Fruit fly (Drosophila melanogaster) whole organism, embryonic: ENCODE results near the gene CG1309.

Experiments used
- Abd-B ChIP-seq: fragments of 200-800 bp; sonication (Bioruptor generic); optimal IDR thresholded peaks from 2 replicates; lab custom pipeline; 2018; ENCODE audit warnings: missing biosample characterization, mild to moderate bottlenecking, missing genetic modification characterization, moderate library complexity
- Atf3 ChIP-seq: fragments of 200-800 bp; sonication (Bioruptor generic); optimal IDR thresholded peaks from 3 replicates; lab custom pipeline; 2016; ENCODE audit warnings: missing biosample characterization, missing genetic modification characterization
- CG10654 ChIP-seq: fragments of 200-800 bp; sonication (Bioruptor generic); optimal IDR thresholded peaks from 2 replicates; lab custom pipeline; 2016; ENCODE audit warnings: missing biosample characterization, missing genetic modification characterization
- CG12391 ChIP-seq: fragments of 200-800 bp; sonication (Bioruptor generic); optimal IDR thresholded peaks from 3 replicates; lab custom pipeline; 2018; ENCODE audit warnings: missing biosample characterization, mild to moderate bottlenecking, missing genetic modification characterization, moderate library complexity
- CG13894 ChIP-seq: fragments of 200-800 bp; sonication (Bioruptor generic); optimal IDR thresholded peaks from 3 replicates; lab custom pipeline; 2018; ENCODE audit warnings: missing biosample characterization, mild to moderate bottlenecking, missing genetic modification characterization, moderate library complexity
- CG14860 ChIP-seq: fragments of 200-800 bp; sonication (Bioruptor generic); IDR thresholded peaks from 3 replicates; pipeline ENCODE4 v1.3.6; 2022; ENCODE audit warnings: missing biosample characterization, missing genetic modification characterization; ENCODE audit not compliant: partially characterized antibody
- CG15601 ChIP-seq: fragments of 200-800 bp; sonication (Bioruptor generic); optimal IDR thresholded peaks from 3 replicates; lab custom pipeline; 2019; ENCODE audit warnings: missing biosample characterization, mild to moderate bottlenecking, missing genetic modification characterization, moderate library complexity
- CG1832 ChIP-seq: fragments of 200-800 bp; sonication (Bioruptor generic); optimal IDR thresholded peaks from 2 replicates; lab custom pipeline; 2017; ENCODE audit warnings: missing biosample characterization, mild to moderate bottlenecking, missing genetic modification characterization, inconsistent platforms
- CG2129 ChIP-seq: fragments of 200-800 bp; sonication (Bioruptor generic); IDR thresholded peaks from 2 replicates; pipeline ENCODE4 v1.3.6; 2022; ENCODE audit warnings: missing biosample characterization, missing genetic modification characterization; ENCODE audit not compliant: partially characterized antibody
- CG31441 ChIP-seq: fragments of 200-800 bp; sonication (Bioruptor generic); IDR thresholded peaks from 2 replicates; pipeline ENCODE4 v1.3.6; 2022; ENCODE audit warnings: missing biosample characterization, missing genetic modification characterization
- CG32767 ChIP-seq: fragments of 200-800 bp; sonication (Bioruptor generic); IDR thresholded peaks from 2 replicates; pipeline ENCODE4 v1.3.6; 2022; ENCODE audit warnings: missing biosample characterization, missing genetic modification characterization
- CG42726 ChIP-seq: fragments of 200-800 bp; sonication (Bioruptor generic); IDR thresholded peaks from 2 replicates; pipeline ENCODE4 v1.3.6; 2022; ENCODE audit warnings: missing biosample characterization, missing genetic modification characterization; ENCODE audit not compliant: partially characterized antibody
- CG4424 ChIP-seq: fragments of 200-800 bp; sonication (Bioruptor generic); optimal IDR thresholded peaks from 3 replicates; lab custom pipeline; 2016; ENCODE audit warnings: missing biosample characterization, missing genetic modification characterization
- CG7357 ChIP-seq: fragments of 200-800 bp; sonication (Bioruptor generic); IDR thresholded peaks from 3 replicates; pipeline ENCODE4 v1.3.6; 2022; ENCODE audit warnings: missing biosample characterization, missing genetic modification characterization
- CG7928 ChIP-seq: fragments of 200-800 bp; sonication (Bioruptor generic); optimal IDR thresholded peaks from 2 replicates; lab custom pipeline; 2017; ENCODE audit warnings: missing biosample characterization, mild to moderate bottlenecking, missing genetic modification characterization
- CG8388 ChIP-seq: fragments of 200-800 bp; sonication (Bioruptor generic); optimal IDR thresholded peaks from 2 replicates; lab custom pipeline; 2019; ENCODE audit warnings: missing biosample characterization, mild to moderate bottlenecking, missing genetic modification characterization, moderate library complexity
- CG8478 ChIP-seq: fragments of >200 bp; optimal IDR thresholded peaks from 2 replicates; lab custom pipeline; 2018
- D ChIP-seq, 2 experiments: fragments of 200-800 bp in 1 of 2; fragments of >200 bp in 1 of 2; sonication (Bioruptor generic) in 1 of 2; optimal IDR thresholded peaks; 2 replicates in 1 of 2; 3 replicates in 1 of 2; lab custom pipeline; 2017; ENCODE audit warnings: mild to moderate bottlenecking in 1 of 2, missing biosample characterization in 1 of 2, missing genetic modification characterization in 1 of 2, missing genetic modification reagents in 1 of 2
- Doc3 ChIP-seq: fragments of 200-800 bp; sonication (Bioruptor generic); IDR thresholded peaks from 3 replicates; pipeline ENCODE4 v1.3.6; 2022; ENCODE audit warnings: missing biosample characterization, missing genetic modification characterization; ENCODE audit not compliant: partially characterized antibody
- Eip74EF ChIP-seq, 2 experiments: fragments of 200-800 bp in 1 of 2; fragments of >200 bp in 1 of 2; sonication (Bioruptor generic) in 1 of 2; optimal IDR thresholded peaks; 2 replicates each; lab custom pipeline; 2017 to 2019; ENCODE audit warnings: missing biosample characterization in 2 of 2, missing genetic modification characterization in 2 of 2, mild to moderate bottlenecking in 1 of 2, moderate library complexity in 1 of 2
- HLH4C ChIP-seq: fragments of 200-800 bp; sonication (Bioruptor generic); IDR thresholded peaks from 3 replicates; pipeline ENCODE4 v1.3.6; 2022; ENCODE audit warnings: missing biosample characterization, missing genetic modification characterization; ENCODE audit not compliant: partially characterized antibody
- Hey ChIP-seq: fragments of 200-800 bp; sonication (Bioruptor generic); optimal IDR thresholded peaks from 3 replicates; lab custom pipeline; 2018; ENCODE audit warnings: missing biosample characterization, mild to moderate bottlenecking, missing genetic modification characterization
- Hmx ChIP-seq: fragments of 200-800 bp; sonication (Bioruptor generic); optimal IDR thresholded peaks from 2 replicates; lab custom pipeline; 2016; ENCODE audit warnings: missing biosample characterization, missing genetic modification characterization
- Jarid2 ChIP-seq: fragments of 200-800 bp; sonication (Bioruptor generic); optimal IDR thresholded peaks from 3 replicates; lab custom pipeline; 2017; ENCODE audit warnings: mild to moderate bottlenecking, missing biosample characterization, missing genetic modification reagents, missing genetic modification characterization
- Lhr ChIP-seq: fragments of 200-800 bp; sonication (Bioruptor generic); optimal IDR thresholded peaks from 3 replicates; lab custom pipeline; 2017; ENCODE audit warnings: mild to moderate bottlenecking, missing biosample characterization, missing genetic modification reagents, missing genetic modification characterization
- Mad ChIP-seq: fragments of 200-800 bp; sonication (Bioruptor generic); optimal IDR thresholded peaks from 2 replicates; lab custom pipeline; 2016; ENCODE audit warnings: missing biosample characterization, missing genetic modification characterization
- Max ChIP-seq: fragments of 200-800 bp; sonication (Bioruptor generic); optimal IDR thresholded peaks from 2 replicates; lab custom pipeline; 2016; ENCODE audit warnings: missing biosample characterization, mild to moderate bottlenecking, missing genetic modification characterization
- Med ChIP-seq: fragments of 200-800 bp; sonication (Bioruptor generic); peaks from one replicate; lab custom pipeline; 2016; ENCODE audit warnings: missing biosample characterization, missing genetic modification characterization, mild to moderate bottlenecking, inconsistent platforms, moderate library complexity
- Scr ChIP-seq: fragments of 200-800 bp; sonication (Bioruptor generic); IDR thresholded peaks from 2 replicates; pipeline ENCODE4 v1.3.6; 2022; ENCODE audit warnings: missing biosample characterization, missing genetic modification characterization; ENCODE audit not compliant: partially characterized antibody
- Sry-δ ChIP-seq: fragments of 200-800 bp; sonication (Bioruptor generic); optimal IDR thresholded peaks from 2 replicates; lab custom pipeline; 2016; ENCODE audit warnings: missing biosample characterization, missing genetic modification characterization
- bbx ChIP-seq: fragments of 200-800 bp; sonication (Bioruptor generic); IDR thresholded peaks from 2 replicates; pipeline ENCODE4 v1.3.6; 2022; ENCODE audit warnings: missing biosample characterization, missing genetic modification characterization; ENCODE audit not compliant: partially characterized antibody
- cad ChIP-seq: fragments of >200 bp; optimal IDR thresholded peaks from 2 replicates; lab custom pipeline; 2017; ENCODE audit warnings: missing biosample characterization, missing genetic modification characterization
- fru ChIP-seq: fragments of >200 bp; optimal IDR thresholded peaks from 2 replicates; lab custom pipeline; 2017
- gfzf ChIP-seq: fragments of 200-800 bp; sonication (Bioruptor generic); optimal IDR thresholded peaks from 2 replicates; lab custom pipeline; 2016; ENCODE audit warnings: missing biosample characterization, mild to moderate bottlenecking, missing genetic modification characterization, moderate library complexity
- grau ChIP-seq: fragments of 200-800 bp; optimal IDR thresholded peaks from 3 replicates; lab custom pipeline; 2019; ENCODE audit warnings: missing biosample characterization, mild to moderate bottlenecking, missing genetic modification characterization, moderate library complexity
- hb ChIP-seq: fragments of 200-800 bp; sonication (Bioruptor generic); IDR thresholded peaks from 3 replicates; pipeline ENCODE4 v1.3.6; 2022; ENCODE audit warnings: missing biosample characterization, missing genetic modification characterization; ENCODE audit not compliant: partially characterized antibody
- ind ChIP-seq: fragments of 200-800 bp; sonication (Bioruptor generic); optimal IDR thresholded peaks from 3 replicates; lab custom pipeline; 2016; ENCODE audit warnings: missing biosample characterization, missing genetic modification characterization
- lbe ChIP-seq: fragments of 200-800 bp; sonication (Bioruptor generic); optimal IDR thresholded peaks from 2 replicates; lab custom pipeline; 2016; ENCODE audit warnings: missing biosample characterization, mild to moderate bottlenecking, missing genetic modification characterization
- lola ChIP-seq, 3 experiments: fragments of >200 bp in 2 of 3; fragments of 200-800 bp in 1 of 3; sonication (Bioruptor generic) in 1 of 3; optimal IDR thresholded peaks; 2 replicates each; lab custom pipeline; 2017 to 2019; ENCODE audit warnings: missing biosample characterization in 3 of 3, missing genetic modification characterization in 3 of 3, mild to moderate bottlenecking in 1 of 3, moderate library complexity in 1 of 3
- mirr ChIP-seq: fragments of 200-800 bp; sonication (Bioruptor generic); optimal IDR thresholded peaks from 3 replicates; lab custom pipeline; 2018; ENCODE audit warnings: missing biosample characterization, mild to moderate bottlenecking, missing genetic modification characterization
- nmo ChIP-seq: fragments of 200-800 bp; sonication (Bioruptor generic); optimal IDR thresholded peaks from 2 replicates; lab custom pipeline; 2018; ENCODE audit warnings: missing biosample characterization, mild to moderate bottlenecking, missing genetic modification characterization, moderate library complexity
- psq ChIP-seq: fragments of 200-800 bp; sonication (Bioruptor generic); optimal IDR thresholded peaks from 2 replicates; lab custom pipeline; 2017; ENCODE audit warnings: missing biosample characterization, missing genetic modification characterization
- schlank ChIP-seq: fragments of 200-800 bp; sonication (Bioruptor generic); optimal IDR thresholded peaks from 2 replicates; lab custom pipeline; 2018; ENCODE audit warnings: missing biosample characterization, mild to moderate bottlenecking, missing genetic modification characterization
- sisA ChIP-seq: fragments of 200-800 bp; sonication (Bioruptor generic); IDR thresholded peaks from 2 replicates; pipeline ENCODE4 v1.3.6; 2022; ENCODE audit warnings: missing biosample characterization, missing genetic modification characterization
- sna ChIP-seq: fragments of 200-800 bp; sonication (Bioruptor generic); IDR thresholded peaks from 2 replicates; pipeline ENCODE4 v1.3.6; 2022; ENCODE audit warnings: missing biosample characterization, missing genetic modification characterization; ENCODE audit not compliant: partially characterized antibody
- tin ChIP-seq: fragments of 200-800 bp; sonication (Bioruptor generic); optimal IDR thresholded peaks from 3 replicates; lab custom pipeline; 2016; ENCODE audit warnings: missing biosample characterization, missing genetic modification characterization
- tll ChIP-seq, 2 experiments: fragments of 200-800 bp in 1 of 2; fragments of >200 bp in 1 of 2; sonication (Bioruptor generic) in 1 of 2; optimal IDR thresholded peaks; 2 replicates each; lab custom pipeline; 2017 to 2019; ENCODE audit warnings: missing biosample characterization in 2 of 2, missing genetic modification characterization in 2 of 2, mild to moderate bottlenecking in 1 of 2, moderate library complexity in 1 of 2
- unc-4 ChIP-seq: fragments of 200-800 bp; sonication (Bioruptor generic); IDR thresholded peaks from 2 replicates; pipeline ENCODE4 v1.3.6; 2022; ENCODE audit warnings: missing biosample characterization, missing genetic modification characterization; ENCODE audit not compliant: partially characterized antibody

The CG1309 gene

DNA sequence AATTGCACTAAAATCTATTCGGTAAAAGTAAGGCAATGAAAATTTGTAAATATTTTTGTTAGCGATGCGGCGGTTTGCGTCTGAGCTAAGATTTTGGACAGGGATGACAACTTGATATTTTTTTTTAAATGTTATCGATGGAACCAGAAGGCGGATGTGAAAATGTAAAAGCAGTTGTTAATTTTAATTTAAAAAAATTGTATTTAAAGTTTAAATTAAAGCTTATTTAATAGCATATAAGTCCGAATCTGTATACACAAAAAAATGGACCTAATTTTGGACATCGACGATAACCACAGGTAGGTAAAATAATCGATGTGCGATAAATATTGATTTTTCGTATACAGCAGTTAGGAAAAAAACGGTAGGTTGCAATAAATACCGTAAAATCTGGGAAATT, 3.2 kb downstream of the CG1309 start, which contains the start of the genes CG11586 and VhaM9.7-a (continued):
- peak; percentile 31 for TF ChIP-seq Lhr (GFP tag; lab: Kevin White, UChicago)
- no peak for TF ChIP-seq cad (GFP tag; lab: Kevin White, UChicago)
- TF ChIP-seq gfzf (GFP tag; lab: Kevin White, UChicago) = peak; percentile 56
- peak in 1 of 3 experiments; percentile 11 for TF ChIP-seq lola (GFP tag; optimal IDR thresholded peaks at IDR 0.05; lab: Kevin White, UChicago)
- TF ChIP-seq CG8478 (lab: Kevin White, UChicago) = no peak
- no peak for TF ChIP-seq fru (lab: Kevin White, UChicago)
- no peak for TF ChIP-seq schlank
- TF ChIP-seq CG8388 (GFP tag; lab: Kevin White, UChicago) = peak; percentile 20
- no peak for TF ChIP-seq Hey (tag; lab: Kevin White, UChicago)
- no peak for TF ChIP-seq D (optimal IDR thresholded peaks at IDR 0.05; lab: Kevin White, UChicago)
- TF ChIP-seq D (GFP tag; optimal IDR thresholded peaks at IDR 0.05; lab: Kevin White, UChicago) = no peak
- peak; percentile 25 for TF ChIP-seq Max (GFP tag; lab: Kevin White, UChicago)
- TF ChIP-seq CG15601 (tag; lab: Kevin White, UChicago) = peak; percentile 40
- peak; percentile 26 for TF ChIP-seq tin (GFP tag; lab: Kevin White, UChicago)
- no peak for TF ChIP-seq CG13894 (tag; lab: Kevin White, UChicago)
- TF ChIP-seq CG4424 (GFP tag; lab: Kevin White, UChicago) = peak; percentile 19
- no peak for TF ChIP-seq tll (GFP tag; optimal IDR thresholded peaks at IDR 0.05; lab: Kevin White, UChicago)
- TF ChIP-seq psq (GFP tag; lab: Kevin White, UChicago) = no peak
- no peak for TF ChIP-seq mirr (GFP tag; lab: Kevin White, UChicago)
- TF ChIP-seq Med (GFP tag; lab: Kevin White, UChicago) = peak; percentile 55
- 0 out of 2 replicates have a peak, but pooled peaks have one; percentile 22 for TF ChIP-seq CG31441
- TF ChIP-seq sna (GFP tag; lab: Robert Waterston, UW) = peak; percentile 68
- no peak for TF ChIP-seq CG10654 (GFP tag; lab: Kevin White, UChicago)
- peak; percentile 53 for TF ChIP-seq lbe (GFP tag; lab: Kevin White, UChicago)
- TF ChIP-seq nmo = peak; percentile 50
- peak; percentile 37; the same call in 1 of the 2 replicates for TF ChIP-seq CG2129 (GFP tag; lab: Robert Waterston, UW)
- TF ChIP-seq Hmx (GFP tag; lab: Kevin White, UChicago) = no peak
- 0 out of 2 replicates have a peak, but pooled peaks have one; percentile 9 for TF ChIP-seq bbx
- peak in 1 of 2 experiments; percentile 8 for TF ChIP-seq Eip74EF (GFP tag; optimal IDR thresholded peaks at IDR 0.05; lab: Kevin White, UChicago)
- TF ChIP-seq Jarid2 (GFP tag; lab: Kevin White, UChicago) = no peak
- TF ChIP-seq grau (tag; lab: Kevin White, UChicago) = peak; percentile 29
- no peak for TF ChIP-seq CG1832
- TF ChIP-seq CG12391 (tag; lab: Kevin White, UChicago) = peak; percentile 50
- no peak for TF ChIP-seq Atf3 (GFP tag; lab: Kevin White, UChicago)
- TF ChIP-seq Doc3 (GFP tag; lab: Robert Waterston, UW) = peak; percentile 73; the same call in 2 of the 3 replicates
- 0 out of 3 replicates have a peak, but pooled peaks have one; percentile 56 for TF ChIP-seq hb (GFP tag; lab: Robert Waterston, UW)
- TF ChIP-seq HLH4C = peak; percentile 80
- TF ChIP-seq Abd-B (GFP tag; lab: Kevin White, UChicago) = peak; percentile 18
- peak; percentile 62 for TF ChIP-seq unc-4 (GFP tag; lab: Robert Waterston, UW)
- TF ChIP-seq CG7357 (GFP tag; lab: Robert Waterston, UW) = no peak
- peak; percentile 71 for TF ChIP-seq Scr (GFP tag; lab: Robert Waterston, UW)
- TF ChIP-seq CG7928 = peak; percentile 21
- TF ChIP-seq sisA (GFP tag; lab: Robert Waterston, UW) = no peak
- TF ChIP-seq ind = peak; percentile 25
- TF ChIP-seq CG32767 (GFP tag; lab: Robert Waterston, UW) = 0 out of 2 replicates have a peak, but pooled peaks have one; percentile 20
- TF ChIP-seq CG14860 = peak; percentile 71; the same call in 2 of the 3 replicates
- peak; percentile 73 for TF ChIP-seq Sry-δ (GFP tag; lab: Kevin White, UChicago)
- TF ChIP-seq CG42726 (GFP tag; lab: Robert Waterston, UW) = no peak
- TF ChIP-seq Mad (GFP tag; lab: Kevin White, UChicago) = peak; percentile 0
